Worm (Caenorhabditis elegans) whole organism, L3 larva: Measurements from ENCODE around the gene srh-87.

Experiments used
- R02D3.7 ChIP-seq: fragments of 150-350 bp; optimal IDR thresholded peaks from 2 replicates; lab custom pipeline; 2014; ENCODE audit warnings: missing biosample characterization, missing genetic modification characterization
- aly-2 ChIP-seq: fragments of 150-350 bp; optimal IDR thresholded peaks from 2 replicates; lab custom pipeline; 2014; ENCODE audit warnings: missing biosample characterization, missing genetic modification characterization
- ama-1 ChIP-seq: fragments of 150-350 bp; optimal IDR thresholded peaks from 2 replicates; lab custom pipeline; 2018
- ceh-16 ChIP-seq: sonication (generic microtip); optimal IDR thresholded peaks from 2 replicates; lab custom pipeline; 2017; ENCODE audit warnings: missing biosample characterization, missing genetic modification characterization
- ceh-82 ChIP-seq: fragments of 150-350 bp; optimal IDR thresholded peaks from 2 replicates; lab custom pipeline; 2014; ENCODE audit warnings: missing biosample characterization, missing genetic modification characterization
- ceh-9 ChIP-seq: sonication (generic microtip); optimal IDR thresholded peaks from 2 replicates; lab custom pipeline; 2018; ENCODE audit warnings: missing biosample characterization, missing genetic modification characterization
- daf-12 ChIP-seq: fragments of 150-350 bp; optimal IDR thresholded peaks from 2 replicates; lab custom pipeline; 2014; ENCODE audit warnings: missing biosample characterization, missing genetic modification reagents, missing genetic modification characterization
- egl-27 ChIP-seq: sonication (generic microtip); optimal IDR thresholded peaks from 4 replicates; lab custom pipeline; 2017; ENCODE audit warnings: missing biosample characterization, missing genetic modification reagents, missing genetic modification characterization
- elt-1 ChIP-seq: fragments of 150-350 bp; optimal IDR thresholded peaks from 2 replicates; lab custom pipeline; 2014; ENCODE audit warnings: missing biosample characterization, missing genetic modification characterization
- elt-3 ChIP-seq, 3 experiments: fragments of 150-350 bp in 1 of 3; sonication (generic microtip) in 2 of 3; optimal IDR thresholded peaks; 2 replicates in 2 of 3; 4 replicates in 1 of 3; lab custom pipeline; 2014 to 2017; ENCODE audit warnings: missing biosample characterization in 3 of 3, missing genetic modification characterization in 3 of 3
- eor-1 ChIP-seq, 2 experiments: fragments of 150-350 bp; optimal IDR thresholded peaks; 2 replicates each; lab custom pipeline; 2014 to 2018; ENCODE audit warnings: missing biosample characterization in 2 of 2, missing genetic modification characterization in 2 of 2
- fkh-10 ChIP-seq: sonication (generic microtip); optimal IDR thresholded peaks from 2 replicates; lab custom pipeline; 2017; ENCODE audit warnings: missing biosample characterization, missing genetic modification reagents, missing genetic modification characterization
- fkh-2 ChIP-seq: fragments of 150-350 bp; optimal IDR thresholded peaks from 2 replicates; lab custom pipeline; 2014; ENCODE audit warnings: missing biosample characterization, missing genetic modification reagents, missing genetic modification characterization
- fos-1 ChIP-seq: fragments of 150-350 bp; optimal IDR thresholded peaks from 2 replicates; lab custom pipeline; 2014; ENCODE audit warnings: missing biosample characterization, missing genetic modification characterization
- hmg-11 ChIP-seq: sonication (generic microtip); optimal IDR thresholded peaks from 2 replicates; lab custom pipeline; 2016; ENCODE audit warnings: missing genetic modification characterization, missing compliant biosample characterization
- lin-39 ChIP-seq: fragments of 150-350 bp; optimal IDR thresholded peaks from 2 replicates; lab custom pipeline; 2018; ENCODE audit warnings: missing biosample characterization, missing genetic modification reagents, missing genetic modification characterization
- mdl-1 ChIP-seq: fragments of 150-350 bp; optimal IDR thresholded peaks from 2 replicates; lab custom pipeline; 2014; ENCODE audit warnings: missing biosample characterization, missing genetic modification characterization
- mml-1 ChIP-seq: fragments of 150-350 bp; sonication (generic microtip); optimal IDR thresholded peaks from 3 replicates; lab custom pipeline; 2014; ENCODE audit warnings: missing biosample characterization, missing genetic modification characterization
- nhr-11 ChIP-seq: fragments of 150-350 bp; optimal IDR thresholded peaks from 2 replicates; lab custom pipeline; 2014; ENCODE audit warnings: missing biosample characterization, missing genetic modification characterization
- nhr-23 ChIP-seq: fragments of 150-350 bp; optimal IDR thresholded peaks from 2 replicates; lab custom pipeline; 2014; ENCODE audit warnings: missing biosample characterization, missing genetic modification reagents, missing genetic modification characterization
- nhr-237 ChIP-seq: fragments of 150-350 bp; optimal IDR thresholded peaks from 2 replicates; lab custom pipeline; 2014; ENCODE audit warnings: missing biosample characterization, missing genetic modification characterization
- nhr-43 ChIP-seq: sonication (generic microtip); optimal IDR thresholded peaks from 2 replicates; lab custom pipeline; 2016; ENCODE audit warnings: mild to moderate bottlenecking, missing genetic modification characterization, missing compliant biosample characterization; ENCODE audit not compliant: poor library complexity, severe bottlenecking
- nhr-67 ChIP-seq: fragments of 150-350 bp; optimal IDR thresholded peaks from 2 replicates; lab custom pipeline; 2014; ENCODE audit warnings: missing biosample characterization, missing genetic modification characterization
- nhr-76 ChIP-seq: fragments of 150-350 bp; sonication (generic microtip); optimal IDR thresholded peaks from 5 replicates; lab custom pipeline; 2014; ENCODE audit warnings: missing biosample characterization, missing genetic modification characterization
- nhr-77 ChIP-seq: fragments of 150-350 bp; optimal IDR thresholded peaks from 2 replicates; lab custom pipeline; 2014; ENCODE audit warnings: missing biosample characterization, missing genetic modification characterization
- pha-4 ChIP-seq: fragments of 150-350 bp; optimal IDR thresholded peaks from 2 replicates; lab custom pipeline; 2014; ENCODE audit warnings: missing biosample characterization, missing genetic modification reagents, missing genetic modification characterization
- pqm-1 ChIP-seq: fragments of 150-350 bp; optimal IDR thresholded peaks from 2 replicates; lab custom pipeline; 2017; ENCODE audit warnings: missing biosample characterization, missing genetic modification characterization, inconsistent platforms
- sea-2 ChIP-seq: fragments of 150-350 bp; sonication (generic microtip); optimal IDR thresholded peaks from 4 replicates; lab custom pipeline; 2014; ENCODE audit warnings: missing biosample characterization, missing genetic modification reagents, missing genetic modification characterization
- skn-1 ChIP-seq: fragments of 150-350 bp; optimal IDR thresholded peaks from 2 replicates; lab custom pipeline; 2014; ENCODE audit warnings: missing biosample characterization, missing genetic modification characterization
- tbx-2 ChIP-seq: sonication (generic microtip); optimal IDR thresholded peaks from 2 replicates; lab custom pipeline; 2016; ENCODE audit warnings: mild to moderate bottlenecking, missing genetic modification characterization, missing compliant biosample characterization
- unc-39 ChIP-seq: sonication (generic microtip); optimal IDR thresholded peaks from 4 replicates; lab custom pipeline; 2017; ENCODE audit warnings: missing biosample characterization, missing genetic modification characterization
- unc-62 ChIP-seq: fragments of 150-350 bp; sonication (generic microtip); optimal IDR thresholded peaks from 4 replicates; lab custom pipeline; 2014; ENCODE audit warnings: missing biosample characterization, missing genetic modification reagents, missing genetic modification characterization
- zag-1 ChIP-seq: fragments of 150-350 bp; optimal IDR thresholded peaks from 2 replicates; lab custom pipeline; 2014; ENCODE audit warnings: missing biosample characterization, missing genetic modification characterization

srh-87 gene

ce11 chrV:2945602-2946001 lies at the start of gene srh-87:
Gene srh-87, minus strand, starts transcription at chrV:2945702.
- no peak for TF ChIP-seq R02D3.7 (tag; lab: Kevin White, UChicago)
- no peak for TF ChIP-seq lin-39 (tag; lab: Kevin White, UChicago)
- no peak for TF ChIP-seq zag-1 (tag; lab: Kevin White, UChicago)
- no peak for TF ChIP-seq ceh-16 (tag; lab: Kevin White, UChicago)
- TF ChIP-seq fkh-2 (tag; lab: Kevin White, UChicago), result no peak
- TF ChIP-seq unc-62, result no peak

ce11 chrV:2993816-2994215 lies 48.3 kb upstream of the srh-87 start, which contains the start of gene srw-115:
Gene srw-115, minus strand, starts transcription at chrV:2993916.
- TF ChIP-seq fos-1, result no peak
- no peak for TF ChIP-seq daf-12 (tag; lab: Kevin White, UChicago)
- no peak for TF ChIP-seq nhr-23 (tag; lab: Kevin White, UChicago)
- no peak for TF ChIP-seq aly-2 (tag; lab: Kevin White, UChicago)
- no peak for TF ChIP-seq ceh-82 (tag; lab: Kevin White, UChicago)
- no peak for TF ChIP-seq fkh-2 (tag; lab: Kevin White, UChicago)
- TF ChIP-seq elt-1 (tag; lab: Kevin White, UChicago), result no peak
- TF ChIP-seq nhr-67 (tag; lab: Kevin White, UChicago), result no peak

- TF ChIP-seq fkh-10 (GFP tag; lab: Kevin White, UChicago) (no peak), hmg-11 (tag; lab: Kevin White, UChicago) (no peak), unc-39 (tag; lab: Kevin White, UChicago) (no peak), nhr-11 (tag; lab: Kevin White, UChicago) (no peak), aly-2 (tag; lab: Kevin White, UChicago) (no peak), skn-1 (tag; lab: Kevin White, UChicago) (no peak), daf-12 (tag; lab: Kevin White, UChicago) (no peak), eor-1 (tag; optimal IDR thresholded peaks at IDR 0.05; lab: Kevin White, UChicago) (no peak), elt-3 (tag; optimal IDR thresholded peaks at IDR 0.05; lab: Kevin White, UChicago) (no peak), fos-1 (no peak), tbx-2 (tag; lab: Kevin White, UChicago) (no peak), nhr-43 (tag; lab: Kevin White, UChicago) (no peak), mdl-1 (tag; lab: Kevin White, UChicago) (no peak), ceh-9 (no peak), ama-1 (no peak), pha-4 (tag; lab: Kevin White, UChicago) (no peak), nhr-76 (tag; lab: Kevin White, UChicago) (no peak)
- TF ChIP-seq, all 47 proteins: peak for 0
These were observed 46.6 kb upstream of the srh-87 start for ce11 chrV:2992060-2992459.

ce11 chrV:2991485-2991884 lies 46.0 kb upstream of the srh-87 start, which contains the start of gene srw-121:
Gene srw-121, minus strand, starts transcription at chrV:2991585.
- TF ChIP-seq lin-39 (tag; lab: Kevin White, UChicago), result no peak
- no peak for TF ChIP-seq sea-2
- no peak for TF ChIP-seq ceh-82 (tag; lab: Kevin White, UChicago)
- no peak for TF ChIP-seq fos-1
- TF ChIP-seq zag-1 (tag; lab: Kevin White, UChicago), result no peak
- no peak for TF ChIP-seq fkh-10 (GFP tag; lab: Kevin White, UChicago)
- no peak for TF ChIP-seq eor-1 (tag; optimal IDR thresholded peaks at IDR 0.05; lab: Kevin White, UChicago)
- no peak for TF ChIP-seq skn-1 (tag; lab: Kevin White, UChicago)
- no peak for TF ChIP-seq R02D3.7 (tag; lab: Kevin White, UChicago)

- TF ChIP-seq nhr-77 (tag; lab: Kevin White, UChicago) (no peak), mml-1 (tag; lab: Kevin White, UChicago) (no peak), egl-27 (tag; lab: Kevin White, UChicago) (no peak), pqm-1 (no peak), fkh-2 (tag; lab: Kevin White, UChicago) (no peak), nhr-23 (tag; lab: Kevin White, UChicago) (no peak), nhr-237 (tag; lab: Kevin White, UChicago) (no peak), nhr-76 (tag; lab: Kevin White, UChicago) (no peak), pha-4 (tag; lab: Kevin White, UChicago) (no peak), R02D3.7 (tag; lab: Kevin White, UChicago) (no peak)
These were observed 41.9 kb upstream of the srh-87 start, which contains the start of gene srh-85 for ce11 chrV:2987407-2987806. Gene srh-85, minus strand, starts transcription at chrV:2987507.
